Worm (Caenorhabditis elegans) whole organism, young adult: ENCODE results near the gene F55G11.2.

Source experiments
- F33H1.4 ChIP-seq: fragments of 200-800 bp; sonication (Bioruptor generic); IDR thresholded peaks from 2 replicates; pipeline ENCODE4 v1.3.6; 2022; ENCODE audit warnings: missing genetic modification reagents, missing genetic modification characterization, missing compliant biosample characterization
- F39B2.1 ChIP-seq: fragments of 200-800 bp; sonication (Bioruptor generic); IDR thresholded peaks from 2 replicates; pipeline ENCODE4 v1.3.6; 2022; ENCODE audit warnings: missing genetic modification reagents, missing genetic modification characterization, missing compliant biosample characterization
- F49E8.2 ChIP-seq: sonication (generic microtip); optimal IDR thresholded peaks from 3 replicates; lab custom pipeline; 2017; ENCODE audit warnings: missing genetic modification characterization, mild to moderate bottlenecking, missing compliant biosample characterization, antibody characterized with exemption, moderate library complexity; ENCODE audit not compliant: insufficient read depth
- F57A8.1 ChIP-seq: fragments of 200-800 bp; sonication (Bioruptor generic); optimal IDR thresholded peaks from 2 replicates; lab custom pipeline; 2018; ENCODE audit warnings: mild to moderate bottlenecking, missing genetic modification characterization, moderate library complexity, missing compliant biosample characterization
- Y53F4B.3 ChIP-seq: fragments of 200-800 bp; sonication (Bioruptor generic); IDR thresholded peaks from 2 replicates; pipeline ENCODE4 v1.3.6; 2022; ENCODE audit warnings: missing genetic modification reagents, missing genetic modification characterization, missing compliant biosample characterization
- Y53G8AR.9 ChIP-seq: fragments of 200-800 bp; sonication (Bioruptor generic); conservative IDR thresholded peaks from 2 replicates; pipeline ENCODE4 v1.3.6; 2022; ENCODE audit warnings: missing genetic modification reagents, missing genetic modification characterization, missing compliant biosample characterization
- akir-1 ChIP-seq: fragments of 200-800 bp; sonication (Bioruptor generic); optimal IDR thresholded peaks from 2 replicates; lab custom pipeline; 2018; ENCODE audit warnings: mild to moderate bottlenecking, missing genetic modification characterization, moderate library complexity, missing compliant biosample characterization
- ccch-3 ChIP-seq: fragments of 200-800 bp; sonication (Bioruptor generic); optimal IDR thresholded peaks from 2 replicates; lab custom pipeline; 2018; ENCODE audit warnings: mild to moderate bottlenecking, missing genetic modification characterization, missing compliant biosample characterization
- ceh-58 ChIP-seq: fragments of 200-800 bp; sonication (Bioruptor generic); IDR thresholded peaks from 2 replicates; pipeline ENCODE4 v1.3.6; 2022; ENCODE audit warnings: missing genetic modification characterization, missing compliant biosample characterization
- chd-7 ChIP-seq: sonication (generic microtip); optimal IDR thresholded peaks from 2 replicates; lab custom pipeline; 2016; ENCODE audit warnings: mild to moderate bottlenecking, missing genetic modification characterization, moderate library complexity, missing compliant biosample characterization
- die-1 ChIP-seq: sonication (generic microtip); optimal IDR thresholded peaks from 2 replicates; lab custom pipeline; 2016; ENCODE audit warnings: missing genotype, mild to moderate bottlenecking, missing genetic modification characterization, missing compliant biosample characterization
- dpff-1 ChIP-seq: sonication (generic microtip); optimal IDR thresholded peaks from 2 replicates; lab custom pipeline; 2017; ENCODE audit warnings: mild to moderate bottlenecking, missing genetic modification characterization, missing compliant biosample characterization
- efl-1 ChIP-seq: fragments of 150-350 bp; optimal IDR thresholded peaks from 2 replicates; lab custom pipeline; 2014; ENCODE audit warnings: missing biosample characterization, missing genetic modification reagents, missing genetic modification characterization
- egl-18 ChIP-seq: fragments of 200-800 bp; sonication (Bioruptor generic); IDR thresholded peaks from 2 replicates; pipeline ENCODE4 v1.3.6; 2022; ENCODE audit warnings: missing genetic modification reagents, missing genetic modification characterization, missing compliant biosample characterization
- tbx-9 ChIP-seq: sonication (generic microtip); optimal IDR thresholded peaks from 2 replicates; lab custom pipeline; 2016; ENCODE audit warnings: borderline replicate concordance, missing genetic modification characterization, inconsistent platforms, missing compliant biosample characterization

F55G11.2 gene

ce11 chrIV:12918256-12918655, 50.8 kb downstream of the F55G11.2 start, which contains the start of gene C32H11.3:
Gene C32H11.3 (plus strand): TSS chrIV:12918556.
- TF ChIP-seq dpff-1 (no peak), F49E8.2 (tag; lab: Kevin White, UChicago) (no peak), efl-1 (no peak), akir-1 (GFP tag; lab: Kevin White, UChicago) (no peak), F57A8.1 (GFP tag; lab: Kevin White, UChicago) (no peak), die-1 (no peak), tbx-9 (no peak), F33H1.4 (no peak), F39B2.1 (GFP tag; lab: Robert Waterston, UW) (no peak), egl-18 (no peak), ceh-58 (GFP tag; lab: Robert Waterston, UW) (no peak), ccch-3 (GFP tag; lab: Kevin White, UChicago) (no peak), chd-7 (tag; lab: Kevin White, UChicago) (no peak), Y53G8AR.9 (GFP tag; lab: Robert Waterston, UW) (no peak), Y53F4B.3 (GFP tag; lab: Robert Waterston, UW) (no peak)
